Worm (Caenorhabditis elegans) whole organism, late embryonic: ENCODE measurements around the gene R151.10.

Experiments
- C38D4.7 ChIP-seq: fragments of 200-800 bp; sonication (Bioruptor generic); optimal IDR thresholded peaks from 2 replicates; lab custom pipeline; 2018; ENCODE audit warnings: mild to moderate bottlenecking, missing genetic modification characterization, moderate library complexity, missing compliant biosample characterization
- F13H6.1 ChIP-seq: sonication (generic microtip); optimal IDR thresholded peaks from 2 replicates; lab custom pipeline; 2016; ENCODE audit warnings: missing genetic modification characterization, missing compliant biosample characterization
- T23F11.4 ChIP-seq: fragments of 200-800 bp; sonication (Bioruptor generic); optimal IDR thresholded peaks from 2 replicates; lab custom pipeline; 2018; ENCODE audit warnings: mild to moderate bottlenecking, missing genetic modification characterization, missing compliant biosample characterization
- Y22D7AL.16 ChIP-seq: sonication (generic microtip); optimal IDR thresholded peaks from 2 replicates; lab custom pipeline; 2016; ENCODE audit warnings: missing genetic modification characterization, missing compliant biosample characterization
- ahr-1 ChIP-seq: sonication (generic microtip); optimal IDR thresholded peaks from 2 replicates; lab custom pipeline; 2016; ENCODE audit warnings: missing genetic modification characterization, missing compliant biosample characterization
- ama-1 ChIP-seq: fragments of 150-350 bp; optimal IDR thresholded peaks from 2 replicates; lab custom pipeline; 2014
- ceh-18 ChIP-seq: sonication (generic microtip); optimal IDR thresholded peaks from 2 replicates; lab custom pipeline; 2016; ENCODE audit warnings: missing genetic modification characterization, missing compliant biosample characterization
- ceh-19 ChIP-seq: fragments of 200-800 bp; sonication (Bioruptor generic); optimal IDR thresholded peaks from 2 replicates; lab custom pipeline; 2018; ENCODE audit warnings: mild to moderate bottlenecking, missing genetic modification characterization, missing compliant biosample characterization
- ceh-2 ChIP-seq: sonication (generic microtip); optimal IDR thresholded peaks from 2 replicates; lab custom pipeline; 2016; ENCODE audit warnings: missing genotype, missing genetic modification characterization, missing compliant biosample characterization
- ceh-31 ChIP-seq: sonication (generic microtip); optimal IDR thresholded peaks from 2 replicates; lab custom pipeline; 2016; ENCODE audit warnings: missing genetic modification characterization, missing compliant biosample characterization
- ceh-48 ChIP-seq: sonication (generic microtip); optimal IDR thresholded peaks from 2 replicates; lab custom pipeline; 2016; ENCODE audit warnings: missing genetic modification characterization, inconsistent platforms, missing compliant biosample characterization
- ceh-6 ChIP-seq: fragments of 200-800 bp; sonication (Bioruptor generic); optimal IDR thresholded peaks from 2 replicates; lab custom pipeline; 2018; ENCODE audit warnings: mild to moderate bottlenecking, missing genetic modification characterization, missing compliant biosample characterization
- ceh-9 ChIP-seq: sonication (generic microtip); optimal IDR thresholded peaks from 2 replicates; lab custom pipeline; 2016; ENCODE audit warnings: mild to moderate bottlenecking, missing genetic modification characterization, inconsistent platforms, missing compliant biosample characterization
- che-1 ChIP-seq: sonication (generic microtip); optimal IDR thresholded peaks from 2 replicates; lab custom pipeline; 2016; ENCODE audit warnings: mild to moderate bottlenecking, missing genetic modification characterization, missing compliant biosample characterization
- dmd-4 ChIP-seq: sonication (generic microtip); optimal IDR thresholded peaks from 2 replicates; lab custom pipeline; 2016; ENCODE audit warnings: borderline replicate concordance, missing genetic modification characterization, missing compliant biosample characterization
- elt-2 ChIP-seq: sonication (generic microtip); optimal IDR thresholded peaks from 2 replicates; lab custom pipeline; 2016; ENCODE audit warnings: missing genetic modification reagents, missing genetic modification characterization, missing compliant biosample characterization
- elt-4 ChIP-seq: sonication (generic microtip); optimal IDR thresholded peaks from 2 replicates; lab custom pipeline; 2016; ENCODE audit warnings: missing genetic modification characterization, missing compliant biosample characterization
- ets-4 ChIP-seq: sonication (generic microtip); optimal IDR thresholded peaks from 2 replicates; lab custom pipeline; 2016; ENCODE audit warnings: missing genetic modification characterization, missing compliant biosample characterization
- fax-1 ChIP-seq: sonication (generic microtip); optimal IDR thresholded peaks from 2 replicates; lab custom pipeline; 2016; ENCODE audit warnings: missing genotype, missing genetic modification characterization, missing compliant biosample characterization
- fkh-10 ChIP-seq: fragments of 150-350 bp; optimal IDR thresholded peaks from 2 replicates; lab custom pipeline; 2014; ENCODE audit warnings: missing biosample characterization, missing genetic modification reagents, missing genetic modification characterization
- gmeb-2 ChIP-seq: sonication (generic microtip); optimal IDR thresholded peaks from 2 replicates; lab custom pipeline; 2016; ENCODE audit warnings: missing genetic modification characterization, inconsistent platforms, missing compliant biosample characterization
- hlh-13 ChIP-seq: fragments of 200-800 bp; sonication (Bioruptor generic); optimal IDR thresholded peaks from 2 replicates; lab custom pipeline; 2018; ENCODE audit warnings: mild to moderate bottlenecking, missing genetic modification characterization, missing compliant biosample characterization
- hlh-15 ChIP-seq: sonication (generic microtip); optimal IDR thresholded peaks from 2 replicates; lab custom pipeline; 2016; ENCODE audit warnings: missing genetic modification characterization, missing compliant biosample characterization
- hlh-30 ChIP-seq: sonication (generic microtip); optimal IDR thresholded peaks from 2 replicates; lab custom pipeline; 2017; ENCODE audit warnings: antibody characterized with exemption, missing genetic modification characterization, missing compliant biosample characterization; ENCODE audit not compliant: insufficient read depth
- hlh-8 ChIP-seq: sonication (generic microtip); optimal IDR thresholded peaks from 2 replicates; lab custom pipeline; 2016; ENCODE audit warnings: missing genotype, missing genetic modification characterization, missing compliant biosample characterization
- lim-6 ChIP-seq: sonication (generic microtip); optimal IDR thresholded peaks from 2 replicates; lab custom pipeline; 2016; ENCODE audit warnings: missing genetic modification characterization, missing compliant biosample characterization
- lin-11 ChIP-seq: fragments of 200-800 bp; sonication (Bioruptor generic); optimal IDR thresholded peaks from 2 replicates; lab custom pipeline; 2018; ENCODE audit warnings: mild to moderate bottlenecking, missing genetic modification characterization, missing compliant biosample characterization
- madf-2 ChIP-seq: sonication (generic microtip); optimal IDR thresholded peaks from 2 replicates; lab custom pipeline; 2017; ENCODE audit warnings: missing genetic modification characterization, missing compliant biosample characterization
- nfya-1 ChIP-seq: sonication (generic microtip); optimal IDR thresholded peaks from 2 replicates; lab custom pipeline; 2017; ENCODE audit warnings: missing genetic modification characterization, mild to moderate bottlenecking, missing compliant biosample characterization, antibody characterized with exemption, moderate library complexity
- nhr-11 ChIP-seq: fragments of 150-350 bp; optimal IDR thresholded peaks from 2 replicates; lab custom pipeline; 2014; ENCODE audit warnings: missing biosample characterization, missing genetic modification characterization
- nhr-232 ChIP-seq: sonication (generic microtip); optimal IDR thresholded peaks from 2 replicates; lab custom pipeline; 2016; ENCODE audit warnings: missing genetic modification characterization, missing compliant biosample characterization
- npax-4 ChIP-seq: sonication (generic microtip); optimal IDR thresholded peaks from 2 replicates; lab custom pipeline; 2016; ENCODE audit warnings: missing genetic modification characterization, missing compliant biosample characterization
- pag-3 ChIP-seq: sonication (generic microtip); optimal IDR thresholded peaks from 2 replicates; lab custom pipeline; 2016; ENCODE audit warnings: missing compliant biosample characterization, missing genetic modification characterization, borderline replicate concordance
- pha-2 ChIP-seq: sonication (generic microtip); optimal IDR thresholded peaks from 2 replicates; lab custom pipeline; 2017; ENCODE audit warnings: mild to moderate bottlenecking, missing genetic modification characterization, missing compliant biosample characterization
- pha-4 ChIP-seq: fragments of 150-350 bp; optimal IDR thresholded peaks from 2 replicates; lab custom pipeline; 2018; ENCODE audit warnings: missing biosample characterization, missing genetic modification reagents, missing genetic modification characterization
- ref-2 ChIP-seq: sonication (generic microtip); optimal IDR thresholded peaks from 2 replicates; lab custom pipeline; 2016; ENCODE audit warnings: missing genetic modification characterization, missing compliant biosample characterization
- rnt-1 ChIP-seq: sonication (generic microtip); optimal IDR thresholded peaks from 2 replicates; lab custom pipeline; 2016; ENCODE audit warnings: missing genetic modification characterization, missing compliant biosample characterization
- sdc-2 ChIP-seq: sonication (generic microtip); optimal IDR thresholded peaks from 2 replicates; lab custom pipeline; 2016; ENCODE audit warnings: missing genotype, missing genetic modification characterization, missing compliant biosample characterization
- sox-2 ChIP-seq: fragments of 200-800 bp; sonication (Bioruptor generic); IDR thresholded peaks from 2 replicates; pipeline ENCODE4 v1.3.6; 2022; ENCODE audit warnings: missing genetic modification reagents, missing genetic modification characterization, missing compliant biosample characterization
- sox-4 ChIP-seq: sonication (generic microtip); optimal IDR thresholded peaks from 2 replicates; lab custom pipeline; 2017; ENCODE audit warnings: mild to moderate bottlenecking, missing genetic modification characterization, inconsistent platforms, missing compliant biosample characterization
- tbx-2 ChIP-seq: sonication (generic microtip); optimal IDR thresholded peaks from 2 replicates; lab custom pipeline; 2016; ENCODE audit warnings: missing genetic modification characterization, missing compliant biosample characterization
- unc-3 ChIP-seq, 2 experiments: fragments of 200-800 bp in 1 of 2; sonication (Bioruptor generic) in 1 of 2; sonication (generic microtip) in 1 of 2; conservative IDR thresholded peaks in 1 of 2; optimal IDR thresholded peaks in 1 of 2; 2 replicates each; pipeline versions ENCODE4 v1.3.6 to Lab custom; 2016 to 2022; ENCODE audit warnings: missing compliant biosample characterization in 2 of 2, missing genetic modification characterization in 2 of 2, missing genetic modification reagents in 1 of 2
- unc-42 ChIP-seq: sonication (generic microtip); optimal IDR thresholded peaks from 2 replicates; lab custom pipeline; 2016; ENCODE audit warnings: missing genotype, missing genetic modification characterization, missing compliant biosample characterization
- unc-86 ChIP-seq: sonication (generic microtip); optimal IDR thresholded peaks from 2 replicates; lab custom pipeline; 2016; ENCODE audit warnings: missing genetic modification characterization, missing compliant biosample characterization

The R151.10 gene

DNA sequence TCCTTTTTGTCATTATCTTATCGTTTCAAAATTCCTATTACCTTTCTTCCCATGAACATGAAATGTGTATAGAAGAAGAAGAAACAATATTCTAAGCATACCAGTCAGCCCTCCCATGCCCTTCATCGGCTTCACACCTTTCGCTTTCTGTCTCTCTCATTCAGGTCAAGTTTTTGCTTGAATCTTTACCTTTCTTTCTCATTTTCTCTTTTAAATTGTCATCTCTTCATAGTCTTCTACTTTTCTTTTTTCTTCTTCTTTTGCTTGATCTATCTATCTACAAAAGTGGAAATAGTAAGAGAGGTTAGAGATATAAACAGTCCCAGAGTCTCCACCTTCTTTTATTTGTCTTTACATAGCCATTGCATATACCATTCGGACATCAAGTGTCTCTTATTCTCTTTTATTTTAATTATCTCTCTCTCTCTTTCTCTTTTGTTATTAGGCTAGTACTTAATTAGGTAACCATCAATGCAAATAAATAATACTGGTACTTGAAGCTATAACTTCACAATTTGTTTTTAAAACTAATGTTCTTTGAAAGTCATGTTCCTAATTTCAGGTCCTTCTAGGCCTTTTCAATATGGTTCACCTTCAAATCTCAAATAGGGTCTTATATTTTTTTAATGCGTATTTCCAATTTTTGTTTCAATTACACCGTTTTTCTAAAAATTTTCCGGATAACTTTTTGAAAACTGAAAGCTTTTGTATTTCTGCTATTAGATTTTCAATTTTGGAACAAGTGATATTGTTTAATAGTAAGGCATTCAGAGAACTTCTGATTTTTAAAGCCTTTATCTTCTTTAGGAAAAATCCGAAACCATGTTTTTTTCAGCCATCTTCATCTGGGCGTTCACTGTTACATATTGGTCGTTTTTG lies 29.1 kb downstream of the R151.10 start, which contains the start of gene dpy-31:
TSS of gene dpy-31 (plus strand) at position 829 of the 879 bp plus-strand sequence.
- no peak for TF ChIP-seq fkh-10 (GFP tag; lab: Kevin White, UChicago)
- no peak for TF ChIP-seq hlh-15 (tag; lab: Kevin White, UChicago)
- no peak for TF ChIP-seq hlh-13
- TF ChIP-seq ama-1: no peak

DNA sequence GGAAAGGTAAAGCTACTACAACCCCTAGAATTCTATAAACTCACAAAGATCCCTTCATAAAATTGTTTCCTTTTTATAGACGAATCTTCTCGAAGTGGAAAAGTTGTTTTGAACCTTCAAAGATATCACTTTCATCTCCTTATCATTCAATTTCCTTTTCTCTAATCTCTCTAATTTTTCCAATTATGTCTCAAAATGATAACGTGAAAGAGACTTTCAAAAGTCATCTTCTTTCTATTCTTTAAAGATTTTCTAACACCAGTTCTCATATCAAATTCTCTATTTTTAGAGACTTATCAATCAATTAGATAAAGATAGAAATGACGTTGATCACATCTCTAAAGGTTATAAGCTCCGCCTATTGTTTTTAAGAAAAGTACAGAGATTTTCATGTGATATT lies 31.3 kb downstream of the R151.10 start:
- TF ChIP-seq hlh-15 (tag; lab: Kevin White, UChicago): no peak
- TF ChIP-seq ceh-9 (tag; lab: Kevin White, UChicago): no peak
- no peak for TF ChIP-seq gmeb-2 (tag; lab: Kevin White, UChicago)
- TF ChIP-seq sdc-2: no peak
- no peak for TF ChIP-seq nfya-1
- TF ChIP-seq sox-4 (tag; lab: Kevin White, UChicago): no peak
- no peak for TF ChIP-seq sox-2 (GFP tag; lab: Robert Waterston, UW)
- no peak for TF ChIP-seq unc-86 (tag; lab: Kevin White, UChicago)
- no peak for TF ChIP-seq ceh-18 (tag; lab: Kevin White, UChicago)
- no peak for TF ChIP-seq nhr-11 (tag; lab: Kevin White, UChicago)
- TF ChIP-seq hlh-30 (tag; lab: Kevin White, UChicago): no peak
- TF ChIP-seq T23F11.4 (GFP tag; lab: Kevin White, UChicago): no peak
- TF ChIP-seq npax-4 (tag; lab: Kevin White, UChicago): no peak
- TF ChIP-seq madf-2 (tag; lab: Kevin White, UChicago): no peak
- no peak for TF ChIP-seq unc-3 (GFP tag; conservative IDR thresholded peaks at IDR 0.05; lab: Robert Waterston, UW)
- TF ChIP-seq unc-3 (tag; optimal IDR thresholded peaks at IDR 0.05; lab: Kevin White, UChicago): no peak
- TF ChIP-seq unc-42 (tag; lab: Kevin White, UChicago): no peak
- TF ChIP-seq che-1 (tag; lab: Kevin White, UChicago): no peak

DNA sequence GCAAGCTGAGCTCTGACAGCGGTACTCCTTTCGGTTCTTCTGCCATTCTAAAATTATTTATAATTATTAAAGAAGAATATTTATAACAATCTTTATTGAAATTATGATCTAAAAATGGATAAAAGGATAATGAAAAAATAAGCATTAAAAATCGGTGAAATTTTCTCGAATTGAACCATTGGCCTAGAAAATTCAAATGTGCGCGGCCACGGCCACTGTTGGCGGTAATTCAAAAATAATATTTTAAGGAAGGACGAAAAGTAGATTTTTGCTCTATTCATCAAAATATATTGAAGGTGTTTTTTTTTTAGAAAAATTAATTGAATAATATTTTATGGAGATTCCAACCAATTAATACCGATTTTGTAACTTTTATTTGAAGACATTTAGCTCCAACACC lies 31.9 kb downstream of the R151.10 start, which contains the start of gene pfd-5:
TSS of gene pfd-5 (minus strand) at position 47 of the 400 bp plus-strand sequence.
- TF ChIP-seq tbx-2: peak; percentile 87
- no peak for TF ChIP-seq ceh-9 (tag; lab: Kevin White, UChicago)
- peak; percentile 20 for TF ChIP-seq ahr-1 (tag; lab: Kevin White, UChicago)
- no peak for TF ChIP-seq lin-11
- TF ChIP-seq ceh-2 (tag; lab: Kevin White, UChicago): peak; percentile 95
- TF ChIP-seq pag-3 (tag; lab: Kevin White, UChicago): no peak
- peak; percentile 69 for TF ChIP-seq elt-2 (tag; lab: Kevin White, UChicago)
- no peak for TF ChIP-seq hlh-30 (tag; lab: Kevin White, UChicago)
- TF ChIP-seq sox-2 (GFP tag; lab: Robert Waterston, UW): no peak
- TF ChIP-seq gmeb-2 (tag; lab: Kevin White, UChicago): peak; percentile 18
- TF ChIP-seq pha-4 (tag; lab: Kevin White, UChicago): no peak
- TF ChIP-seq che-1 (tag; lab: Kevin White, UChicago): peak; percentile 5
- TF ChIP-seq nhr-232 (tag; lab: Kevin White, UChicago): no peak
- peak; percentile 34 for TF ChIP-seq pha-2
- no peak; the same call in 1 of the 2 replicates for TF ChIP-seq unc-3 (GFP tag; conservative IDR thresholded peaks at IDR 0.05; lab: Robert Waterston, UW)
- TF ChIP-seq unc-3 (tag; optimal IDR thresholded peaks at IDR 0.05; lab: Kevin White, UChicago): peak; percentile 12
- no peak for TF ChIP-seq ceh-48 (tag; lab: Kevin White, UChicago)
- TF ChIP-seq unc-42 (tag; lab: Kevin White, UChicago): peak; percentile 23
- no peak for TF ChIP-seq fkh-10 (GFP tag; lab: Kevin White, UChicago)
- no peak for TF ChIP-seq dmd-4 (tag; lab: Kevin White, UChicago)
- TF ChIP-seq elt-4: no peak
- TF ChIP-seq C38D4.7 (GFP tag; lab: Kevin White, UChicago): no peak
- TF ChIP-seq ceh-6 (GFP tag; lab: Kevin White, UChicago): no peak
- peak; percentile 74 for TF ChIP-seq fax-1
- TF ChIP-seq ets-4: peak; percentile 90
- peak; percentile 94 for TF ChIP-seq hlh-8 (tag; lab: Kevin White, UChicago)
- peak; percentile 11 for TF ChIP-seq hlh-15 (tag; lab: Kevin White, UChicago)
- TF ChIP-seq ceh-31 (tag; lab: Kevin White, UChicago): peak; percentile 91
- no peak for TF ChIP-seq ceh-19 (GFP tag; lab: Kevin White, UChicago)
- TF ChIP-seq ref-2 (tag; lab: Kevin White, UChicago): peak; percentile 84
- TF ChIP-seq nhr-11 (tag; lab: Kevin White, UChicago): no peak
- no peak for TF ChIP-seq F13H6.1 (tag; lab: Kevin White, UChicago)
- peak; percentile 51 for TF ChIP-seq lim-6 (tag; lab: Kevin White, UChicago)
- no peak for TF ChIP-seq Y22D7AL.16 (tag; lab: Kevin White, UChicago)
- no peak for TF ChIP-seq sox-4 (tag; lab: Kevin White, UChicago)
- peak; percentile 47 for TF ChIP-seq rnt-1
- TF ChIP-seq unc-86 (tag; lab: Kevin White, UChicago): peak; percentile 51
